Worm (Caenorhabditis elegans) whole organism, L1 larva: ENCODE data around the gene aak-1.

Experiments
- C16A3.4 ChIP-seq: fragments of 150-350 bp; optimal IDR thresholded peaks from 2 replicates; lab custom pipeline; 2014; ENCODE audit warnings: missing biosample characterization, missing genetic modification characterization
- ces-1 ChIP-seq: fragments of 150-350 bp; optimal IDR thresholded peaks from 2 replicates; lab custom pipeline; 2014; ENCODE audit warnings: missing biosample characterization, missing genetic modification reagents, missing genetic modification characterization
- elt-3 ChIP-seq, 6 experiments: fragments of 150-350 bp in 1 of 6; sonication (generic microtip); optimal IDR thresholded peaks; 2 replicates each; lab custom pipeline; 2017 to 2018; ENCODE audit warnings: missing biosample characterization in 6 of 6, missing genetic modification characterization in 6 of 6, inconsistent platforms in 1 of 6
- jun-1 ChIP-seq: fragments of 150-350 bp; optimal IDR thresholded peaks from 2 replicates; lab custom pipeline; 2014; ENCODE audit warnings: missing biosample characterization, missing genetic modification reagents, missing genetic modification characterization
- mdl-1 ChIP-seq, 2 experiments: fragments of 150-350 bp; optimal IDR thresholded peaks; 2 replicates each; lab custom pipeline; 2014 to 2017; ENCODE audit warnings: missing biosample characterization in 2 of 2, missing genetic modification characterization in 2 of 2, inconsistent platforms in 1 of 2
- nhr-77 ChIP-seq: fragments of 150-350 bp; optimal IDR thresholded peaks from 2 replicates; lab custom pipeline; 2014; ENCODE audit warnings: missing biosample characterization, missing genetic modification characterization
- nhr-85 ChIP-seq: sonication (generic microtip); peaks from one replicate; lab custom pipeline; 2016; ENCODE audit warnings: missing genetic modification characterization, inconsistent platforms, missing compliant biosample characterization
- snpc-4 ChIP-seq: fragments of 150-350 bp; optimal IDR thresholded peaks from 2 replicates; lab custom pipeline; 2014; ENCODE audit warnings: missing biosample characterization, missing genetic modification characterization
- unc-62 ChIP-seq: fragments of 150-350 bp; optimal IDR thresholded peaks from 2 replicates; lab custom pipeline; 2014; ENCODE audit warnings: missing biosample characterization, missing genetic modification reagents, missing genetic modification characterization
- unc-86 ChIP-seq: sonication (generic microtip); optimal IDR thresholded peaks from 2 replicates; lab custom pipeline; 2016; ENCODE audit warnings: missing genetic modification characterization, missing compliant biosample characterization

- TF ChIP-seq ces-1 (GFP tag; lab: Kevin White, UChicago) (no peak), unc-62 (GFP tag; lab: Kevin White, UChicago) (peak; percentile 69), nhr-77 (tag; lab: Kevin White, UChicago) (peak; percentile 87), mdl-1 (tag; optimal IDR thresholded peaks at IDR 0.05; lab: Kevin White, UChicago) (peak; percentile 64 to 94), elt-3 (tag; optimal IDR thresholded peaks at IDR 0.05; lab: Kevin White, UChicago) (peak in 1 of 6 experiments; percentile 23), nhr-85 (tag; lab: Kevin White, UChicago) (peak; percentile 97), jun-1 (peak; percentile 80), C16A3.4 (peak; percentile 73), snpc-4 (tag; lab: Kevin White, UChicago) (peak; percentile 62), unc-86 (peak; percentile 98)
These were observed 39.3 kb upstream of the aak-1 start, which contains the start of gene F54F2.6 for ce11 chrIII:8799964-8800795.
